Worm (Caenorhabditis elegans): ENCODE results near the gene W01C8.1.

DNA sequence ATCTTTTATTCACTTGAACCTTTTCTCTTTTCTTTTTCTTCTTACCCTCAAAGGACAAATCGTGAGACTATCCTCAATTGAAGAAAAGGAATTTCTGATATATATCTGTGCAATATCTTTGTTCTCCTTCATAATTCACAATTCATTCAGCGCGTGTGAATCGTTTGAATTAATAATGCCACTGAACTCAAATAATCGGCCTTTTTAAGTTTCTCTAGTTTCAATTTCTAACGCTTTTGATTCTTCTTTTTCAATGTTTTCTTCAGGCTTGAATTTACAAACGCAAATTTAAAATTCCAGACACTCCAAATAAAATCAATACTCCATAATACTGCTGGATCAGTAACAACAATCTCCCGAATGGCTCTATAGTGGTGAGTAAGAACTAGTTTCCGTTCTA, 28.7 kb upstream of the W01C8.1 start, which contains the start of gene egl-13:
- TF ChIP-seq ztf-23 (GFP tag; IDR thresholded peaks at IDR 0.05) (no peak), ztf-29 (GFP tag; IDR thresholded peaks at IDR 0.05) (no peak), cog-1 (tag; optimal IDR thresholded peaks at IDR 0.05) (no peak), klf-2 (GFP tag; conservative IDR thresholded peaks at IDR 0.05) (no peak), tab-1 (GFP tag; IDR thresholded peaks at IDR 0.05) (no peak), ref-1 (GFP tag; conservative IDR thresholded peaks at IDR 0.05) (no peak), flt-1 (GFP tag; IDR thresholded peaks at IDR 0.05) (no peak)
